Fruit fly (Drosophila melanogaster): ENCODE measurements around the gene toy.

DNA sequence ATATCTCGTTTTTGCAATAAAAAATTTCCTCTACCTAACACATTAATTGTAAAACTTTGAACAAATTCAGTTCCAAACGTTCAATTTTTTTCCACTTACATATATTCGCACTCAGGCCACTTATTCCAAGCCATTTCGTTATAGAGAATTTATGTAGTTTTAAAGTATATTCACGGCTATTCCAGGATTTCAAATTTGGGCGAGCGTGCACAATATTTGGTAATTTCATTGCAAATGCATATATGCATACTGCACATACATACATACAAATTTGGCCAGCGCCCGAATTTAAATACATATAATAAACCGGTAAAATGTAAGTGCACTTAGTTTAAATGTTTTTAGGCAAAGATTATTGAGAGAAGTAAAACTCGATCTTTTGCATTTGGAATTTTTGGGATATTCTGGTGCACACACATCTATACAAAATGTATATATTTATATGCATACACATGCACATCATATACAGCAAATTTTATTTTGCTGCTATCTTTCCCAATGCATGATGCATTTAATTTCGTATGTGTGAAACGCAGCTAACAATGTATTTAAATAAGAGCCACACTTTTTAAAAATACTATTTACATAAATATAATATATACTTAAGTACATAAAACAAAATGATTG is 36.7 kb downstream of the toy start:
- TF ChIP-seq psq (optimal IDR thresholded peaks at IDR 0.05): no peak
- no peak for TF ChIP-seq Sin3A (optimal IDR thresholded peaks at IDR 0.05)
